Worm (Caenorhabditis elegans) whole organism, L2 larva: Measurements from ENCODE around the gene F58B3.6.

ENCODE experiments used
- C34F6.9 ChIP-seq: fragments of 150-350 bp; optimal IDR thresholded peaks from 2 replicates; lab custom pipeline; 2014; ENCODE audit warnings: missing biosample characterization, missing genetic modification characterization
- F13H6.1 ChIP-seq: sonication (generic microtip); optimal IDR thresholded peaks from 2 replicates; lab custom pipeline; 2016; ENCODE audit warnings: missing genetic modification characterization, missing compliant biosample characterization
- R02D3.7 ChIP-seq: fragments of 150-350 bp; optimal IDR thresholded peaks from 2 replicates; lab custom pipeline; 2014; ENCODE audit warnings: missing biosample characterization, missing genetic modification characterization
- Y55F3AM.14 ChIP-seq: fragments of 200-800 bp; sonication (Bioruptor generic); optimal IDR thresholded peaks from 2 replicates; lab custom pipeline; 2018; ENCODE audit warnings: mild to moderate bottlenecking, missing genetic modification characterization, missing compliant biosample characterization
- alr-1 ChIP-seq: fragments of 150-350 bp; optimal IDR thresholded peaks from 2 replicates; lab custom pipeline; 2014; ENCODE audit warnings: missing biosample characterization, missing genetic modification characterization
- aly-2 ChIP-seq: fragments of 150-350 bp; optimal IDR thresholded peaks from 2 replicates; lab custom pipeline; 2014; ENCODE audit warnings: missing biosample characterization, missing genetic modification characterization
- ama-1 ChIP-seq: fragments of 150-350 bp; optimal IDR thresholded peaks from 2 replicates; lab custom pipeline; 2018; ENCODE audit warnings: inconsistent platforms
- blmp-1 ChIP-seq: sonication (generic microtip); optimal IDR thresholded peaks from 2 replicates; lab custom pipeline; 2017; ENCODE audit warnings: missing genetic modification characterization, mild to moderate bottlenecking, missing compliant biosample characterization, antibody characterized with exemption, moderate library complexity; ENCODE audit not compliant: insufficient read depth
- ceh-16 ChIP-seq: fragments of 150-350 bp; optimal IDR thresholded peaks from 2 replicates; lab custom pipeline; 2014; ENCODE audit warnings: missing biosample characterization, missing genetic modification characterization
- ceh-82 ChIP-seq: fragments of 150-350 bp; optimal IDR thresholded peaks from 2 replicates; lab custom pipeline; 2014; ENCODE audit warnings: missing biosample characterization, missing genetic modification characterization
- crh-2 ChIP-seq: sonication (generic microtip); optimal IDR thresholded peaks from 2 replicates; lab custom pipeline; 2017; ENCODE audit warnings: missing biosample characterization, missing genetic modification characterization
- dmd-4 ChIP-seq: sonication (generic microtip); optimal IDR thresholded peaks from 2 replicates; lab custom pipeline; 2017; ENCODE audit warnings: missing biosample characterization, missing genetic modification characterization
- egl-27 ChIP-seq: sonication (generic microtip); optimal IDR thresholded peaks from 3 replicates; lab custom pipeline; 2017; ENCODE audit warnings: missing biosample characterization, missing genetic modification reagents, missing genetic modification characterization
- elt-1 ChIP-seq: fragments of 150-350 bp; optimal IDR thresholded peaks from 2 replicates; lab custom pipeline; 2014; ENCODE audit warnings: missing biosample characterization, missing genetic modification characterization
- fos-1 ChIP-seq: fragments of 150-350 bp; optimal IDR thresholded peaks from 2 replicates; lab custom pipeline; 2014; ENCODE audit warnings: missing biosample characterization, missing genetic modification characterization
- gmeb-1 ChIP-seq: fragments of 150-350 bp; optimal IDR thresholded peaks from 2 replicates; lab custom pipeline; 2014; ENCODE audit warnings: missing biosample characterization, missing genetic modification characterization
- lin-11 ChIP-seq: fragments of 150-350 bp; sonication (generic microtip); optimal IDR thresholded peaks from 2 replicates; lab custom pipeline; 2014; ENCODE audit warnings: missing biosample characterization, missing genetic modification characterization, inconsistent platforms, mixed read lengths
- lin-13 ChIP-seq: fragments of 150-350 bp; optimal IDR thresholded peaks from 2 replicates; lab custom pipeline; 2014; ENCODE audit warnings: missing biosample characterization, missing genetic modification reagents, missing genetic modification characterization
- lin-39 ChIP-seq: fragments of 150-350 bp; optimal IDR thresholded peaks from 2 replicates; lab custom pipeline; 2014; ENCODE audit warnings: missing biosample characterization, missing genetic modification reagents, missing genetic modification characterization
- lsy-2 ChIP-seq, 2 experiments: fragments of 150-350 bp in 1 of 2; sonication (generic microtip) in 1 of 2; optimal IDR thresholded peaks; 2 replicates each; lab custom pipeline; 2014 to 2017; ENCODE audit warnings: missing biosample characterization in 2 of 2, missing genetic modification characterization in 2 of 2
- mab-5 ChIP-seq: fragments of 150-350 bp; optimal IDR thresholded peaks from 2 replicates; lab custom pipeline; 2014; ENCODE audit warnings: missing biosample characterization, missing genetic modification characterization
- mbf-1 ChIP-seq: sonication (generic microtip); optimal IDR thresholded peaks from 2 replicates; lab custom pipeline; 2017; ENCODE audit warnings: missing biosample characterization, missing genetic modification characterization
- nhr-10 ChIP-seq: sonication (generic microtip); optimal IDR thresholded peaks from 2 replicates; lab custom pipeline; 2017; ENCODE audit warnings: missing biosample characterization, missing genetic modification characterization
- nhr-12 ChIP-seq: fragments of 150-350 bp; optimal IDR thresholded peaks from 2 replicates; lab custom pipeline; 2014; ENCODE audit warnings: missing biosample characterization, missing genetic modification characterization
- nhr-129 ChIP-seq: fragments of 150-350 bp; optimal IDR thresholded peaks from 2 replicates; lab custom pipeline; 2014; ENCODE audit warnings: missing biosample characterization, missing genetic modification characterization
- nhr-23 ChIP-seq: fragments of 150-350 bp; optimal IDR thresholded peaks from 2 replicates; lab custom pipeline; 2014; ENCODE audit warnings: missing biosample characterization, missing genetic modification reagents, missing genetic modification characterization
- nhr-237 ChIP-seq: fragments of 150-350 bp; optimal IDR thresholded peaks from 2 replicates; lab custom pipeline; 2014; ENCODE audit warnings: missing biosample characterization, missing genetic modification characterization
- nhr-6 ChIP-seq: fragments of 150-350 bp; optimal IDR thresholded peaks from 2 replicates; lab custom pipeline; 2014; ENCODE audit warnings: missing biosample characterization, missing genetic modification characterization
- nhr-77 ChIP-seq: fragments of 150-350 bp; optimal IDR thresholded peaks from 2 replicates; lab custom pipeline; 2014; ENCODE audit warnings: missing biosample characterization, missing genetic modification characterization
- sem-4 ChIP-seq: fragments of 150-350 bp; optimal IDR thresholded peaks from 2 replicates; lab custom pipeline; 2014; ENCODE audit warnings: missing biosample characterization, missing genetic modification reagents, missing genetic modification characterization
- sma-3 ChIP-seq: sonication (generic microtip); optimal IDR thresholded peaks from 2 replicates; lab custom pipeline; 2016; ENCODE audit warnings: missing genetic modification reagents, missing genetic modification characterization, missing compliant biosample characterization
- sma-9 ChIP-seq, 2 experiments: fragments of 150-350 bp in 1 of 2; sonication (generic microtip) in 1 of 2; optimal IDR thresholded peaks; 2 replicates each; lab custom pipeline; 2014 to 2016; ENCODE audit warnings: missing genetic modification characterization in 2 of 2, mild to moderate bottlenecking in 1 of 2, missing biosample characterization in 1 of 2, missing compliant biosample characterization in 1 of 2, missing genetic modification reagents in 1 of 2, moderate library complexity in 1 of 2
- snpc-4 ChIP-seq: fragments of 150-350 bp; optimal IDR thresholded peaks from 2 replicates; lab custom pipeline; 2014; ENCODE audit warnings: missing biosample characterization, missing genetic modification characterization
- unc-39 ChIP-seq: fragments of 150-350 bp; optimal IDR thresholded peaks from 2 replicates; lab custom pipeline; 2014; ENCODE audit warnings: missing biosample characterization, missing genetic modification characterization
- unc-55 ChIP-seq: fragments of 150-350 bp; sonication (generic microtip); optimal IDR thresholded peaks from 3 replicates; lab custom pipeline; 2014; ENCODE audit warnings: missing biosample characterization, missing genetic modification reagents, missing genetic modification characterization
- unc-62 ChIP-seq: fragments of 150-350 bp; optimal IDR thresholded peaks from 2 replicates; lab custom pipeline; 2014; ENCODE audit warnings: missing biosample characterization, missing genetic modification reagents, missing genetic modification characterization
- zag-1 ChIP-seq: fragments of 150-350 bp; optimal IDR thresholded peaks from 2 replicates; lab custom pipeline; 2014; ENCODE audit warnings: missing biosample characterization, missing genetic modification characterization
- ztf-4 ChIP-seq: fragments of 150-350 bp; optimal IDR thresholded peaks from 2 replicates; lab custom pipeline; 2014; ENCODE audit warnings: missing biosample characterization, missing genetic modification characterization

F58B3.6 gene

DNA sequence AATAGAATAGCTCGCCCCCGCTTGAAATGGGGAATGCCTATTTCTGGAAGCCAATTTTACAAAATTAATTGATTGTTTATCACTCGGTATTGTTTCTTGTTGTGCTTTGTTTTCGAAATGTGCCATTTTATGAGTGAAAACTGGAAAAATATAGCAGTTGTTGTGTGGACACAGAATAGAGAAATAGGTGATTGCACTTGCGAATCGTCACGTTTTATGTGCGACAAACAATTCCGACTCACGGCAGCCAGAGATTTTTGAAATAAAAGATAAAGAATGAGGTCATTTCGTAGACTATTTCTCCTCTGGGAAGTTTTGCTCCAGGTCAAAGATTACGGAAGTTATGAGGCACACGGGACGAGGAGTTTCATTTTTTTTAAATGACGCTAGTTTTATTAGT, 10.5 kb downstream of the F58B3.6 start:
- TF ChIP-seq unc-39 (tag; lab: Kevin White, UChicago) (no peak), sma-9 (GFP tag; optimal IDR thresholded peaks at IDR 0.05; lab: Kevin White, UChicago) (peak; percentile 30), sma-9 (tag; optimal IDR thresholded peaks at IDR 0.05; lab: Kevin White, UChicago) (no peak), nhr-237 (tag; lab: Kevin White, UChicago) (no peak), F13H6.1 (tag; lab: Kevin White, UChicago) (peak; percentile 19), nhr-129 (tag; lab: Kevin White, UChicago) (peak; percentile 40), nhr-6 (peak; percentile 7), ceh-82 (no peak)

DNA sequence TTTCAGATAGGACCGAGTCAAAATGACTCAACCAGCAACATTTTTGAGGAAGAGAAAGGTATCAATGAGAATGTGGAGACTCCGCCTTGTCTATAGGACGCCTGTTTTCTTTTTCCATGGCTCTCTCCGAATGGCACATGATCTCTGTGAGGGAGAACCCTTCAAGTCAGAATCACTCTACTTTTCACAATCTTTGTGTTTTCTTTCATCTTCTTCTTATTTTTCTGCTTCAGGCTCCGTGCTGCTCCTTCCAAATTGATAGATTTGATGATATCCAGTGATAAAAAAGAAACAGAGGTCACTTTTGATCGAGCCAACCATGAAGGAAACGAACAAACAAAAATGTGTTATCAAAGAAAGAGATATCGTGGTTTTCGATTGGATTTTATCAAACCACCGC, 12.6 kb downstream of the F58B3.6 start, which contains the start of gene ZK809.8:
Gene ZK809.8, minus strand, starts transcription at position 34 of the 400 bp plus-strand sequence.
- TF ChIP-seq sma-9 (GFP tag; optimal IDR thresholded peaks at IDR 0.05; lab: Kevin White, UChicago) (peak; percentile 62), sma-9 (tag; optimal IDR thresholded peaks at IDR 0.05; lab: Kevin White, UChicago) (no peak), nhr-129 (tag; lab: Kevin White, UChicago) (peak; percentile 44), lin-13 (GFP tag; lab: Kevin White, UChicago) (no peak), nhr-6 (peak; percentile 2), F13H6.1 (tag; lab: Kevin White, UChicago) (peak; percentile 64), C34F6.9 (tag; lab: Kevin White, UChicago) (peak; percentile 30), lsy-2 (tag; optimal IDR thresholded peaks at IDR 0.05; lab: Kevin White, UChicago) (peak in 1 of 2 experiments; percentile 27), lin-11 (tag; lab: Kevin White, UChicago) (no peak)
- TF ChIP-seq, all 48 proteins: peak for 6

DNA sequence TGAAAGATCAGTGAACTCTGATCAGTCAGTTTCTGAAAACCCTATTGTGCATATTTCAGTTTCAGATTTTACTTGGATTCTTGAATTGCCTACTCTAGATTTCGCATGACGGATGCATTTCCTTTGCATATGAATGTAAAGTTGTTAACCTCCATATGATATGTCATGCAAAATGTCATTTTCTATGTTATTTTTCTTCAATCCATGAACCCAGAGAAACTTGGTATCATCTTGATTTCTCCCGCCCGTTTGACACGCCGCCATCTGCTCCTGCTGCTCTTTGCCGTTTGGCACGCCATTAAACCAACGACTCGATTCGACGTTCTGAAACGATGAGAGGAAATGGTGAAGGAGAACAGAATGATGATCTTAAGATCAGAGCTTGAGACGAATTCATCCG, 13.9 kb downstream of the F58B3.6 start:
- TF ChIP-seq nhr-23 (tag; lab: Kevin White, UChicago): no peak
- TF ChIP-seq mab-5 (tag; lab: Kevin White, UChicago): no peak
- TF ChIP-seq elt-1: no peak
- TF ChIP-seq nhr-6: no peak
- no peak for TF ChIP-seq ztf-4
- TF ChIP-seq mbf-1 (tag; lab: Kevin White, UChicago): no peak
- no peak for TF ChIP-seq snpc-4
- TF ChIP-seq crh-2 (tag; lab: Kevin White, UChicago): no peak
- no peak for TF ChIP-seq blmp-1 (tag; lab: Kevin White, UChicago)
- no peak for TF ChIP-seq ceh-82
- TF ChIP-seq unc-62 (GFP tag; lab: Kevin White, UChicago): no peak
- TF ChIP-seq Y55F3AM.14: no peak
- TF ChIP-seq dmd-4 (tag; lab: Kevin White, UChicago): no peak
- no peak for TF ChIP-seq gmeb-1 (tag; lab: Kevin White, UChicago)
- TF ChIP-seq alr-1 (tag; lab: Kevin White, UChicago): no peak
- no peak for TF ChIP-seq zag-1 (tag; lab: Kevin White, UChicago)
- TF ChIP-seq unc-39 (tag; lab: Kevin White, UChicago): no peak

DNA sequence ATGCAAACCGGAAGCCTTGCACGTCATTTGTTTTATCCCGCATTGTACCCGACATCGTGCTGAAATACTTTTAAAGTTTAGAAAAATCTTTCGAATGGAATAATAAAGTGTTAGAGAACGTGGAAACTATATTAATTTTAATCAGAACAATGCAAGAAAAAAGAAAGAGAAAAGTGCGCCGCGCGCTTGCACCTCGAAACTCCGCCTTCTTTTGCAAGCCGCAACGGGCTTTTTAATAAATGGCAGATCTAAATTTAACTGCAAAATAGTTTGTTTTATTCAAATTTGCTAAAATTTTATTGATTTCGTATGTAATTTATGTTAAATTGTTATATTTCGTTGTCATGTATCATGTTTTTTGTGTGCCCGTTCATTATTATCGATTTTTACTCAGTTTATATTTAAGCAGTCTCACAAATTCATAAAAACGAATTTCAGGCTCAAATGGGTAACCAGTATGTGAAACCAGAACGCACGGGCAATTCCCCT, 15.6 kb downstream of the F58B3.6 start, which contains the start of the genes acl-3 and ndub-6:
Gene acl-3, minus strand, starts transcription at position 59 of the 489 bp plus-strand sequence.
Gene ndub-6, plus strand, starts transcription at position 439 of the 489 bp plus-strand sequence.
- no peak for TF ChIP-seq lin-11 (tag; lab: Kevin White, UChicago)
- peak; percentile 8 for TF ChIP-seq C34F6.9 (tag; lab: Kevin White, UChicago)
- TF ChIP-seq lsy-2 (tag; optimal IDR thresholded peaks at IDR 0.05; lab: Kevin White, UChicago): peak in 1 of 2 experiments; percentile 14
- no peak for TF ChIP-seq ceh-16 (tag; lab: Kevin White, UChicago)
- no peak for TF ChIP-seq elt-1
- TF ChIP-seq nhr-23 (tag; lab: Kevin White, UChicago): no peak
- TF ChIP-seq mab-5 (tag; lab: Kevin White, UChicago): no peak

DNA sequence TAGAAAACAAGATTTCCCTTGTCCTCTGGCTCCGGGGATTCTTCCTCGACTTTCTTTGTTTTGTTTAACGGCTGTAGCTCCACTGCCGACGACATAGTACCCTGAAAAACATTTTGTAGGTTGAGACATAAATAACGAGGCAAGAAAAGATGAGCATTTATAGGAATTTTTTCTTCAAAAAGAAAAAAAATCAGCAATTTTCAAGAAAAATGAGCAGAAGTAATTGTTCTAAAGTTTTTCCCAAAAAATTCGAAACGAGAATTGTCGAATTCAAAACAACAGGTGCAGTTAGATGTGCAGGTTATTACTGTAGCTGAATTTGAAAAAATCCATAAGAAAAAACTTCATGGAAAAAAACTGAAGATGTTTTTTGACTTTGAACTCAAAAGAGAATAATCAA, 18.9 kb downstream of the F58B3.6 start, which contains the start of gene ent-1:
Gene ent-1, minus strand, starts transcription at position 101 of the 400 bp plus-strand sequence.
- TF ChIP-seq lin-13 (GFP tag; lab: Kevin White, UChicago) (no peak), lsy-2 (tag; optimal IDR thresholded peaks at IDR 0.05; lab: Kevin White, UChicago) (peak in 1 of 2 experiments; percentile 4), alr-1 (tag; lab: Kevin White, UChicago) (no peak), ztf-4 (no peak), crh-2 (tag; lab: Kevin White, UChicago) (no peak), nhr-12 (tag; lab: Kevin White, UChicago) (no peak)

DNA sequence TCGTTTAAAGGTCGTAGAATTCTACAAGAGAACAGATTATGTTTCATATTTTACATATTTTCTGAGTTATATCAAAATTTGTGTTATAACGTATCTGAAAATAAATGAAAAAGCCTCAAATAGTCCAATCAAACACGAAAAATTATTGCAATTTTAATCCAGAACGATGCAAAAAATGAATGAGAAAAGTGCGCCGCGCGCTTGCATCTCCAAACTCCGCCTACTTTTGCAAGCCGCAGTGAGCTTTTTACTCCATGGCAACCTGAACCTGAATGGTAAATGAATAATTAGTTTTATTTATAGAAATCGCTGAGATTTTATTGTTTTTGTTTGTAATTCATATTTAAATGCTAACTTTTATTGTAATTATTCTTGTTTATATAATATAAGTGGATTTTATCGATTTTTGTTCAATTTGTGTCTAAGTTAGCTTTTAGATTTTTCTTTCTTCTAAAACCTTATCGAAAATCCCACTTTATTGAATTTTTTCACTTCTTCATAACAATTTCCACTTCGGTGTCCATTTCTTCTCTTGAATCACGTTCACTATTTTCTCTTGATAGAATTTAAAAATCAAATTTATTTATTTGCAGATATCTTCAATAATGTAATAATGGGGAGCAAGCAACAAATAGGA, 19.8 kb downstream of the F58B3.6 start, which contains the start of gene ZK809.5:
Gene ZK809.5, plus strand, starts transcription at position 587 of the 637 bp plus-strand sequence.
- TF ChIP-seq nhr-10 (tag; lab: Kevin White, UChicago) (no peak), nhr-77 (no peak), R02D3.7 (tag; lab: Kevin White, UChicago) (no peak), aly-2 (tag; lab: Kevin White, UChicago) (no peak), mbf-1 (tag; lab: Kevin White, UChicago) (no peak), sma-3 (GFP tag; lab: Kevin White, UChicago) (no peak), lsy-2 (tag; optimal IDR thresholded peaks at IDR 0.05; lab: Kevin White, UChicago) (peak in 1 of 2 experiments; percentile 23), lin-11 (tag; lab: Kevin White, UChicago) (peak; percentile 16), ama-1 (lab: Kevin White, UChicago) (no peak), gmeb-1 (tag; lab: Kevin White, UChicago) (no peak), lin-39 (tag; lab: Kevin White, UChicago) (no peak), nhr-12 (tag; lab: Kevin White, UChicago) (no peak), unc-55 (GFP tag; lab: Kevin White, UChicago) (peak; percentile 37), ceh-82 (no peak), egl-27 (no peak), crh-2 (tag; lab: Kevin White, UChicago) (no peak), nhr-6 (no peak), sem-4 (tag; lab: Kevin White, UChicago) (no peak), mab-5 (tag; lab: Kevin White, UChicago) (no peak), fos-1 (no peak)
